Worm (Caenorhabditis elegans) whole organism, L4 larva: ENCODE measurements around the gene str-57.

Experiments
- F10B5.3 ChIP-seq: sonication (generic microtip); optimal IDR thresholded peaks from 2 replicates; lab custom pipeline; 2016; ENCODE audit warnings: mild to moderate bottlenecking, missing genetic modification characterization, missing compliant biosample characterization
- F37D6.2 ChIP-seq: sonication (generic microtip); optimal IDR thresholded peaks from 2 replicates; lab custom pipeline; 2016; ENCODE audit warnings: mild to moderate bottlenecking, missing genetic modification characterization, missing compliant biosample characterization
- F49E8.2 ChIP-seq: sonication (generic microtip); optimal IDR thresholded peaks from 2 replicates; lab custom pipeline; 2016; ENCODE audit warnings: missing compliant biosample characterization, mild to moderate bottlenecking, missing genetic modification characterization, borderline replicate concordance
- T20F7.1 ChIP-seq: fragments of 200-800 bp; sonication (Bioruptor generic); optimal IDR thresholded peaks from 2 replicates; lab custom pipeline; 2018; ENCODE audit warnings: mild to moderate bottlenecking, missing genetic modification characterization, missing compliant biosample characterization
- Y105C5A.15 ChIP-seq: fragments of 200-800 bp; sonication (Bioruptor generic); IDR thresholded peaks from 2 replicates; pipeline ENCODE4 v1.3.6; 2022; ENCODE audit warnings: missing genetic modification characterization, missing compliant biosample characterization
- ZK546.5 ChIP-seq, 2 experiments: sonication (generic microtip); optimal IDR thresholded peaks; 2 replicates each; lab custom pipeline; 2017; ENCODE audit warnings: missing biosample characterization in 2 of 2, missing genetic modification characterization in 2 of 2
- aha-1 ChIP-seq: fragments of 150-350 bp; peaks from one replicate; lab custom pipeline; 2014; ENCODE audit warnings: missing biosample characterization, missing genetic modification characterization
- aly-2 ChIP-seq: sonication (generic microtip); optimal IDR thresholded peaks from 2 replicates; lab custom pipeline; 2018; ENCODE audit warnings: missing biosample characterization, missing genetic modification characterization
- attf-4 ChIP-seq: sonication (generic microtip); optimal IDR thresholded peaks from 3 replicates; lab custom pipeline; 2017; ENCODE audit warnings: missing biosample characterization, missing genetic modification characterization
- ceh-20 ChIP-seq: fragments of 200-800 bp; sonication (Bioruptor generic); IDR thresholded peaks from 2 replicates; pipeline ENCODE4 v1.3.6; 2022; ENCODE audit warnings: missing genetic modification reagents, missing genetic modification characterization, missing compliant biosample characterization
- ceh-32 ChIP-seq: sonication (generic microtip); optimal IDR thresholded peaks from 2 replicates; lab custom pipeline; 2016; ENCODE audit warnings: mild to moderate bottlenecking, missing genetic modification characterization, missing compliant biosample characterization; ENCODE audit not compliant: poor library complexity
- ceh-44 ChIP-seq: fragments of 200-800 bp; sonication (Bioruptor generic); IDR thresholded peaks from 2 replicates; pipeline ENCODE4 v1.3.6; 2022; ENCODE audit warnings: missing genetic modification reagents, missing genetic modification characterization, missing compliant biosample characterization
- ceh-62 ChIP-seq: sonication (generic microtip); optimal IDR thresholded peaks from 2 replicates; lab custom pipeline; 2017; ENCODE audit warnings: missing biosample characterization, missing genetic modification characterization
- ceh-82 ChIP-seq: sonication (generic microtip); optimal IDR thresholded peaks from 2 replicates; lab custom pipeline; 2017; ENCODE audit warnings: missing biosample characterization, missing genetic modification characterization
- ces-1 ChIP-seq: fragments of 150-350 bp; sonication (generic microtip); optimal IDR thresholded peaks from 4 replicates; lab custom pipeline; 2014; ENCODE audit warnings: missing biosample characterization, missing genetic modification reagents, missing genetic modification characterization
- cey-2 ChIP-seq: sonication (generic microtip); optimal IDR thresholded peaks from 3 replicates; lab custom pipeline; 2017; ENCODE audit warnings: missing genetic modification characterization, mild to moderate bottlenecking, missing compliant biosample characterization, antibody characterized with exemption, borderline replicate concordance; ENCODE audit not compliant: insufficient read depth
- daf-12 ChIP-seq: fragments of 150-350 bp; optimal IDR thresholded peaks from 2 replicates; lab custom pipeline; 2014; ENCODE audit warnings: missing biosample characterization, missing genetic modification reagents, missing genetic modification characterization
- dmd-8 ChIP-seq: fragments of 200-800 bp; sonication (Bioruptor generic); IDR thresholded peaks from 2 replicates; pipeline ENCODE4 v1.3.6; 2022; ENCODE audit warnings: missing genetic modification characterization, missing compliant biosample characterization
- dmd-9 ChIP-seq: fragments of 200-800 bp; sonication (Bioruptor generic); IDR thresholded peaks from 2 replicates; pipeline ENCODE4 v1.3.6; 2022; ENCODE audit warnings: missing genetic modification reagents, missing genetic modification characterization, missing compliant biosample characterization
- dpl-1 ChIP-seq: fragments of 150-350 bp; optimal IDR thresholded peaks from 2 replicates; lab custom pipeline; 2014; ENCODE audit warnings: missing biosample characterization, missing genetic modification reagents, missing genetic modification characterization
- duxl-1 ChIP-seq: sonication (generic microtip); optimal IDR thresholded peaks from 2 replicates; lab custom pipeline; 2016; ENCODE audit warnings: mild to moderate bottlenecking, missing genetic modification characterization, moderate library complexity, missing compliant biosample characterization; ENCODE audit not compliant: poor library complexity
- dve-1 ChIP-seq: sonication (generic microtip); optimal IDR thresholded peaks from 2 replicates; lab custom pipeline; 2017; ENCODE audit warnings: antibody characterized with exemption, mild to moderate bottlenecking, missing genetic modification characterization, missing compliant biosample characterization; ENCODE audit not compliant: insufficient read depth
- egl-27 ChIP-seq: sonication (generic microtip); optimal IDR thresholded peaks from 3 replicates; lab custom pipeline; 2017; ENCODE audit warnings: missing biosample characterization, missing genetic modification reagents, missing genetic modification characterization
- egl-43 ChIP-seq: fragments of 200-800 bp; sonication (Bioruptor generic); IDR thresholded peaks from 2 replicates; pipeline ENCODE4 v1.3.6; 2022; ENCODE audit warnings: missing genetic modification reagents, missing genetic modification characterization, missing compliant biosample characterization
- fkh-10 ChIP-seq: fragments of 150-350 bp; optimal IDR thresholded peaks from 2 replicates; lab custom pipeline; 2014; ENCODE audit warnings: missing biosample characterization, missing genetic modification reagents, missing genetic modification characterization
- hlh-11 ChIP-seq: fragments of 200-800 bp; sonication (Bioruptor generic); optimal IDR thresholded peaks from 2 replicates; lab custom pipeline; 2018; ENCODE audit warnings: mild to moderate bottlenecking, missing genetic modification characterization, missing compliant biosample characterization
- hmg-1.1 ChIP-seq: fragments of 200-800 bp; sonication (Bioruptor generic); IDR thresholded peaks from 2 replicates; pipeline ENCODE4 v1.3.6; 2022; ENCODE audit warnings: missing genetic modification reagents, missing genetic modification characterization, missing compliant biosample characterization
- jun-1 ChIP-seq: fragments of 150-350 bp; optimal IDR thresholded peaks from 2 replicates; lab custom pipeline; 2014; ENCODE audit warnings: missing biosample characterization, missing genetic modification reagents, missing genetic modification characterization
- lin-39 ChIP-seq: fragments of 150-350 bp; optimal IDR thresholded peaks from 2 replicates; lab custom pipeline; 2014; ENCODE audit warnings: missing biosample characterization, missing genetic modification reagents, missing genetic modification characterization
- lir-3 ChIP-seq: sonication (generic microtip); optimal IDR thresholded peaks from 2 replicates; lab custom pipeline; 2016; ENCODE audit warnings: mild to moderate bottlenecking, missing genetic modification characterization, missing compliant biosample characterization
- lsy-2 ChIP-seq, 2 experiments: fragments of 150-350 bp in 1 of 2; sonication (generic microtip) in 1 of 2; optimal IDR thresholded peaks; 2 replicates each; lab custom pipeline; 2014 to 2017; ENCODE audit warnings: missing biosample characterization in 2 of 2, missing genetic modification characterization in 2 of 2
- nhr-102 ChIP-seq: sonication (generic microtip); optimal IDR thresholded peaks from 2 replicates; lab custom pipeline; 2016; ENCODE audit warnings: mild to moderate bottlenecking, missing genetic modification characterization, moderate library complexity, missing compliant biosample characterization
- nhr-237 ChIP-seq: sonication (generic microtip); optimal IDR thresholded peaks from 2 replicates; lab custom pipeline; 2017; ENCODE audit warnings: missing biosample characterization, missing genetic modification characterization
- nhr-25 ChIP-seq: sonication (generic microtip); optimal IDR thresholded peaks from 2 replicates; lab custom pipeline; 2017; ENCODE audit warnings: missing genetic modification characterization, mild to moderate bottlenecking, missing compliant biosample characterization, antibody characterized with exemption, moderate library complexity, borderline replicate concordance; ENCODE audit not compliant: insufficient read depth
- nhr-28 ChIP-seq: fragments of 150-350 bp; optimal IDR thresholded peaks from 2 replicates; lab custom pipeline; 2014; ENCODE audit warnings: missing biosample characterization, missing genetic modification characterization
- nhr-6 ChIP-seq: fragments of 150-350 bp; optimal IDR thresholded peaks from 2 replicates; lab custom pipeline; 2014; ENCODE audit warnings: missing biosample characterization, missing genetic modification characterization
- nhr-76 ChIP-seq: fragments of 150-350 bp; optimal IDR thresholded peaks from 2 replicates; lab custom pipeline; 2014; ENCODE audit warnings: missing biosample characterization, missing genetic modification characterization
- nhr-77 ChIP-seq: fragments of 150-350 bp; optimal IDR thresholded peaks from 2 replicates; lab custom pipeline; 2014; ENCODE audit warnings: missing biosample characterization, missing genetic modification characterization
- saeg-2 ChIP-seq: fragments of 200-800 bp; sonication (Bioruptor generic); IDR thresholded peaks from 2 replicates; pipeline ENCODE4 v1.3.6; 2022; ENCODE audit warnings: missing genetic modification reagents, missing genetic modification characterization, missing compliant biosample characterization
- set-16 ChIP-seq: fragments of 200-800 bp; sonication (Bioruptor generic); IDR thresholded peaks from 2 replicates; pipeline ENCODE4 v1.3.6; 2022; ENCODE audit warnings: missing genetic modification reagents, missing genetic modification characterization, missing compliant biosample characterization
- skn-1 ChIP-seq: fragments of 150-350 bp; optimal IDR thresholded peaks from 2 replicates; lab custom pipeline; 2014; ENCODE audit warnings: missing biosample characterization, missing genetic modification characterization
- snpc-1.2 ChIP-seq: fragments of 200-800 bp; sonication (Bioruptor generic); IDR thresholded peaks from 2 replicates; pipeline ENCODE4 v1.3.6; 2022; ENCODE audit warnings: missing genetic modification reagents, missing genetic modification characterization, missing compliant biosample characterization
- snpc-4 ChIP-seq: fragments of 150-350 bp; optimal IDR thresholded peaks from 2 replicates; lab custom pipeline; 2014; ENCODE audit warnings: missing biosample characterization, missing genetic modification characterization
- spr-1 ChIP-seq: sonication (generic microtip); optimal IDR thresholded peaks from 2 replicates; lab custom pipeline; 2016; ENCODE audit warnings: mild to moderate bottlenecking, missing genetic modification characterization, missing compliant biosample characterization
- tag-97 ChIP-seq: fragments of 200-800 bp; sonication (Bioruptor generic); IDR thresholded peaks from 2 replicates; pipeline ENCODE4 v1.3.6; 2022; ENCODE audit warnings: missing genetic modification characterization, missing compliant biosample characterization
- unc-130 ChIP-seq: sonication (generic microtip); optimal IDR thresholded peaks from 2 replicates; lab custom pipeline; 2016; ENCODE audit warnings: missing genetic modification reagents, missing genetic modification characterization, missing compliant biosample characterization
- unc-39 ChIP-seq: sonication (generic microtip); optimal IDR thresholded peaks from 2 replicates; lab custom pipeline; 2017; ENCODE audit warnings: missing biosample characterization, missing genetic modification characterization
- unc-62 ChIP-seq, 3 experiments: fragments of 150-350 bp in 1 of 3; sonication (generic microtip); optimal IDR thresholded peaks in 2 of 3; peaks in 1 of 3; 1 replicate in 1 of 3; 2 replicates in 2 of 3; lab custom pipeline; 2014 to 2017; ENCODE audit warnings: missing biosample characterization in 3 of 3, missing genetic modification characterization in 3 of 3, missing genetic modification reagents in 3 of 3, missing genotype in 1 of 3
- zag-1 ChIP-seq: fragments of 150-350 bp; optimal IDR thresholded peaks from 2 replicates; lab custom pipeline; 2014; ENCODE audit warnings: missing biosample characterization, missing genetic modification characterization
- zip-11 ChIP-seq: fragments of 200-800 bp; sonication (Bioruptor generic); IDR thresholded peaks from 2 replicates; pipeline ENCODE4 v1.3.6; 2022; ENCODE audit warnings: missing genetic modification characterization, missing compliant biosample characterization
- zip-2 ChIP-seq: fragments of 150-350 bp; optimal IDR thresholded peaks from 2 replicates; lab custom pipeline; 2014; ENCODE audit warnings: missing biosample characterization, missing genetic modification characterization
- ztf-11 ChIP-seq: fragments of 150-350 bp; optimal IDR thresholded peaks from 2 replicates; lab custom pipeline; 2014; ENCODE audit warnings: missing biosample characterization, missing genetic modification characterization

Gene str-57

DNA sequence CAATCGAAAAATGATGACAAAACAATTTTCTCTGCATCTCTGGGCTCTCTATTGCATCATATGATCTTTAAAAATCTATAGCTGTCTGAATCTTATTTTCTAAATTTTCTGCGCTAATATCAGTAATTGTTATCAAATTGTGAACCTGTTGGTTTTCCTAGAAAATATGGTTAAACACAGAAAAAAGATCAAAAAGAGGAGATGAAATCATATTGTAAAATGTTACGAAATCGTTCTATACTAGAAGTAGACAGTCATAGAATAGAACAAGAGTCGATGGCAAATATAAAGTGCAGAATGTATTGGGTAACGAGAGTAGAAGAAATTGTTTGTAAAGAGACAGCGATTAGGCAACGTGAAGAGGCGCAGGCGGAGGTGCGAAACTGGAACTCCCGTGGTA is 10.2 kb downstream of the str-57 start:
- TF ChIP-seq ZK546.5 (tag; optimal IDR thresholded peaks at IDR 0.05; lab: Kevin White, UChicago) (no peak), zip-11 (GFP tag; lab: Robert Waterston, UW) (no peak), egl-43 (no peak), aly-2 (tag; lab: Kevin White, UChicago) (no peak), zip-2 (peak; percentile 73), hmg-1.1 (GFP tag; lab: Robert Waterston, UW) (0 out of 2 replicates have a peak, but pooled peaks have one; percentile 22), ceh-44 (GFP tag; lab: Robert Waterston, UW) (no peak), F49E8.2 (tag; lab: Kevin White, UChicago) (no peak), T20F7.1 (GFP tag; lab: Kevin White, UChicago) (peak; percentile 20), nhr-237 (no peak), duxl-1 (tag; lab: Kevin White, UChicago) (no peak), daf-12 (tag; lab: Kevin White, UChicago) (no peak), lin-39 (tag; lab: Kevin White, UChicago) (no peak), nhr-102 (tag; lab: Kevin White, UChicago) (no peak), ceh-32 (tag; lab: Kevin White, UChicago) (no peak), aha-1 (tag; lab: Kevin White, UChicago) (no peak), skn-1 (tag; lab: Kevin White, UChicago) (no peak), lir-3 (tag; lab: Kevin White, UChicago) (no peak), nhr-25 (tag; lab: Kevin White, UChicago) (no peak), Y105C5A.15 (GFP tag; lab: Robert Waterston, UW) (no peak), nhr-28 (tag; lab: Kevin White, UChicago) (peak; percentile 95), nhr-76 (tag; lab: Kevin White, UChicago) (no peak), ceh-62 (tag; lab: Kevin White, UChicago) (no peak), ceh-82 (tag; lab: Kevin White, UChicago) (no peak), zag-1 (tag; lab: Kevin White, UChicago) (no peak), ceh-20 (GFP tag; lab: Robert Waterston, UW) (no peak), snpc-1.2 (no peak), jun-1 (peak; percentile 7), fkh-10 (GFP tag; lab: Kevin White, UChicago) (no peak), F37D6.2 (tag; lab: Kevin White, UChicago) (no peak), dve-1 (tag; lab: Kevin White, UChicago) (peak; percentile 69), unc-62 (GFP tag; optimal IDR thresholded peaks at IDR 0.05 in 1 of 2; lab: Kevin White, UChicago) (no peak), unc-62 (tag; optimal IDR thresholded peaks at IDR 0.05; lab: Kevin White, UChicago) (no peak), ztf-11 (tag; lab: Kevin White, UChicago) (no peak), ces-1 (GFP tag; lab: Kevin White, UChicago) (no peak), snpc-4 (tag; lab: Kevin White, UChicago) (no peak), spr-1 (tag; lab: Kevin White, UChicago) (no peak), saeg-2 (GFP tag; lab: Robert Waterston, UW) (no peak), dmd-8 (GFP tag; lab: Robert Waterston, UW) (no peak), tag-97 (GFP tag; lab: Robert Waterston, UW) (no peak), unc-130 (GFP tag; lab: Kevin White, UChicago) (no peak), cey-2 (tag; lab: Kevin White, UChicago) (peak; percentile 82), egl-27 (tag; lab: Kevin White, UChicago) (no peak), nhr-6 (tag; lab: Kevin White, UChicago) (peak; percentile 28), set-16 (GFP tag; lab: Robert Waterston, UW) (no peak), nhr-77 (tag; lab: Kevin White, UChicago) (peak; percentile 75), lsy-2 (tag; optimal IDR thresholded peaks at IDR 0.05; lab: Kevin White, UChicago) (peak; percentile 51 to 60), dpl-1 (GFP tag; lab: Kevin White, UChicago) (no peak), unc-39 (tag; lab: Kevin White, UChicago) (no peak), dmd-9 (GFP tag; lab: Robert Waterston, UW) (no peak), F10B5.3 (tag; lab: Kevin White, UChicago) (no peak), attf-4 (tag; lab: Kevin White, UChicago) (no peak), hlh-11 (tag; lab: Kevin White, UChicago) (peak; percentile 78)
